Fruit fly (Drosophila melanogaster): Measurements from ENCODE around the gene CG12540.
A peak's percentile ranks its signal among the peaks of the same experiment; 100 is the strongest.

The CG12540 gene

dm6 chrX:14483521-14484031 is 12.4 kb upstream of the CG12540 start (continued):
- peak; percentile 44 for TF ChIP-seq Hmr (GFP tag; optimal IDR thresholded peaks at IDR 0.05)
- TF ChIP-seq nmo (GFP tag; optimal IDR thresholded peaks at IDR 0.05) = peak; percentile 78
- TF ChIP-seq CG8359 (GFP tag; optimal IDR thresholded peaks at IDR 0.05; ENCODE audit: borderline replicate concordance) = peak; percentile 46
- peak; percentile 63 for TF ChIP-seq ewg (GFP tag; optimal IDR thresholded peaks at IDR 0.05)
- peak; percentile 63 for TF ChIP-seq ATbp (GFP tag; optimal IDR thresholded peaks at IDR 0.05)
- peak; percentile 40; the same call in 1 of the 2 replicates for TF ChIP-seq E2f2 (GFP tag; IDR thresholded peaks at IDR 0.05)
- TF ChIP-seq wor (GFP tag; IDR thresholded peaks at IDR 0.05) = peak; percentile 66
- TF ChIP-seq trem (tag; optimal IDR thresholded peaks at IDR 0.05) = peak; percentile 48
- peak; percentile 82 for TF ChIP-seq CG10979 (tag; optimal IDR thresholded peaks at IDR 0.05)
- TF ChIP-seq CG6854 (GFP tag; optimal IDR thresholded peaks at IDR 0.05) = no peak
- TF ChIP-seq CG17385 (GFP tag; optimal IDR thresholded peaks at IDR 0.05) = peak; percentile 53
- peak; percentile 73 for TF ChIP-seq CoRest (tag; optimal IDR thresholded peaks at IDR 0.05)
- peak; percentile 4 for TF ChIP-seq CG6813 (GFP tag; optimal IDR thresholded peaks at IDR 0.05)
- peak; percentile 33 for TF ChIP-seq CG3281 (GFP tag; optimal IDR thresholded peaks at IDR 0.05)
- peak; percentile 22 for TF ChIP-seq slp2 (GFP tag; optimal IDR thresholded peaks at IDR 0.05)
- peak; percentile 66 for TF ChIP-seq CG6254 (GFP tag; optimal IDR thresholded peaks at IDR 0.05)
- peak; percentile 32 for TF ChIP-seq CG10274 (GFP tag; optimal IDR thresholded peaks at IDR 0.05)
- TF ChIP-seq CG31365 (tag; optimal IDR thresholded peaks at IDR 0.05) = no peak
- peak; percentile 26 for TF ChIP-seq CG30431 (GFP tag; optimal IDR thresholded peaks at IDR 0.05)
- TF ChIP-seq mam (GFP tag; optimal IDR thresholded peaks at IDR 0.05) = peak; percentile 36
- TF ChIP-seq NK7.1 (GFP tag; optimal IDR thresholded peaks at IDR 0.05) = no peak
- TF ChIP-seq CG10366 (GFP tag; IDR thresholded peaks at IDR 0.05) = peak; percentile 58; the same call in 1 of the 2 replicates
- peak; percentile 45 for TF ChIP-seq CG3407 (GFP tag; optimal IDR thresholded peaks at IDR 0.05)
- peak; percentile 14 for TF ChIP-seq CG17186 (GFP tag; optimal IDR thresholded peaks at IDR 0.05)
- peak in 1 of 2 experiments; percentile 89 for TF ChIP-seq eve (GFP tag; optimal IDR thresholded peaks at IDR 0.05)
- peak; percentile 34 for TF ChIP-seq cato (GFP tag; optimal IDR thresholded peaks at IDR 0.05; ENCODE audit: borderline replicate concordance)
- TF ChIP-seq cas (GFP tag; IDR thresholded peaks at IDR 0.05) = no peak
- peak; percentile 56 for TF ChIP-seq CG1529 (GFP tag; optimal IDR thresholded peaks at IDR 0.05)
- TF ChIP-seq tgo (GFP tag; IDR thresholded peaks at IDR 0.05) = no peak
- TF ChIP-seq CG10267 (tag; optimal IDR thresholded peaks at IDR 0.05) = peak; percentile 61
- no peak for TF ChIP-seq CG11085 (GFP tag; IDR thresholded peaks at IDR 0.05)
- TF ChIP-seq CG8924 (tag; optimal IDR thresholded peaks at IDR 0.05) = peak; percentile 40
- TF ChIP-seq sisA (GFP tag; IDR thresholded peaks at IDR 0.05) = peak; percentile 59; the same call in 1 of the 2 replicates
- TF ChIP-seq Usf (GFP tag; optimal IDR thresholded peaks at IDR 0.05) = peak; percentile 33
- TF ChIP-seq CG4282 (GFP tag; optimal IDR thresholded peaks at IDR 0.05) = no peak
- peak; percentile 26 to 73 for TF ChIP-seq bsh (GFP tag; optimal IDR thresholded peaks at IDR 0.05)
- TF ChIP-seq gce (GFP tag; IDR thresholded peaks at IDR 0.05) = no peak
- TF ChIP-seq Blimp-1 (GFP tag; optimal IDR thresholded peaks at IDR 0.05) = peak; percentile 93
- TF ChIP-seq CG15479 (GFP tag; optimal IDR thresholded peaks at IDR 0.05) = no peak
- TF ChIP-seq tin (GFP tag; optimal IDR thresholded peaks at IDR 0.05) = peak; percentile 56
- peak; percentile 17 to 56 for TF ChIP-seq chif (GFP tag; optimal IDR thresholded peaks at IDR 0.05)
- TF ChIP-seq D19A (tag; optimal IDR thresholded peaks at IDR 0.05) = peak; percentile 58
- peak; percentile 33 for TF ChIP-seq CG8281 (tag; optimal IDR thresholded peaks at IDR 0.05)
- TF ChIP-seq nerfin-1 (tag; optimal IDR thresholded peaks at IDR 0.05) = peak; percentile 67
- TF ChIP-seq Eip74EF (GFP tag; optimal IDR thresholded peaks at IDR 0.05) = peak in 1 of 2 experiments; percentile 73
- no peak for TF ChIP-seq Dfd (GFP tag; optimal IDR thresholded peaks at IDR 0.05)
- TF ChIP-seq Awh (GFP tag; IDR thresholded peaks at IDR 0.05) = peak; percentile 45; the same call in 1 of the 2 replicates
- TF ChIP-seq pros (GFP tag; optimal IDR thresholded peaks at IDR 0.05) = peak; percentile 29
- no peak for TF ChIP-seq CG9932 (GFP tag; IDR thresholded peaks at IDR 0.05)

All from whole organism, embryonic.